Worm (Caenorhabditis elegans) whole organism, L3 larva: Measurements from ENCODE around the gene prp-9.

Experiments
- ZK546.5 ChIP-seq: sonication (generic microtip); optimal IDR thresholded peaks from 2 replicates; lab custom pipeline; 2017; ENCODE audit warnings: missing biosample characterization, missing genetic modification characterization
- aly-2 ChIP-seq: fragments of 150-350 bp; optimal IDR thresholded peaks from 2 replicates; lab custom pipeline; 2014; ENCODE audit warnings: missing biosample characterization, missing genetic modification characterization
- ama-1 ChIP-seq: fragments of 150-350 bp; optimal IDR thresholded peaks from 2 replicates; lab custom pipeline; 2018
- ceh-16 ChIP-seq: sonication (generic microtip); optimal IDR thresholded peaks from 2 replicates; lab custom pipeline; 2017; ENCODE audit warnings: missing biosample characterization, missing genetic modification characterization
- ceh-28 ChIP-seq: fragments of 150-350 bp; optimal IDR thresholded peaks from 2 replicates; lab custom pipeline; 2014; ENCODE audit warnings: missing biosample characterization, missing genetic modification reagents, missing genetic modification characterization
- ceh-82 ChIP-seq: fragments of 150-350 bp; optimal IDR thresholded peaks from 2 replicates; lab custom pipeline; 2014; ENCODE audit warnings: missing biosample characterization, missing genetic modification characterization
- egl-27 ChIP-seq: sonication (generic microtip); optimal IDR thresholded peaks from 4 replicates; lab custom pipeline; 2017; ENCODE audit warnings: missing biosample characterization, missing genetic modification reagents, missing genetic modification characterization
- egl-5 ChIP-seq: fragments of 150-350 bp; optimal IDR thresholded peaks from 2 replicates; lab custom pipeline; 2017; ENCODE audit warnings: missing biosample characterization, missing genetic modification reagents, missing genetic modification characterization, inconsistent platforms
- elt-1 ChIP-seq: fragments of 150-350 bp; optimal IDR thresholded peaks from 2 replicates; lab custom pipeline; 2014; ENCODE audit warnings: missing biosample characterization, missing genetic modification characterization
- fkh-10 ChIP-seq: sonication (generic microtip); optimal IDR thresholded peaks from 2 replicates; lab custom pipeline; 2017; ENCODE audit warnings: missing biosample characterization, missing genetic modification reagents, missing genetic modification characterization
- fkh-2 ChIP-seq: fragments of 150-350 bp; optimal IDR thresholded peaks from 2 replicates; lab custom pipeline; 2014; ENCODE audit warnings: missing biosample characterization, missing genetic modification reagents, missing genetic modification characterization
- fos-1 ChIP-seq: fragments of 150-350 bp; optimal IDR thresholded peaks from 2 replicates; lab custom pipeline; 2014; ENCODE audit warnings: missing biosample characterization, missing genetic modification characterization
- hmg-11 ChIP-seq: sonication (generic microtip); optimal IDR thresholded peaks from 2 replicates; lab custom pipeline; 2016; ENCODE audit warnings: missing genetic modification characterization, missing compliant biosample characterization
- jun-1 ChIP-seq: fragments of 150-350 bp; optimal IDR thresholded peaks from 2 replicates; lab custom pipeline; 2014; ENCODE audit warnings: missing biosample characterization, missing genetic modification reagents, missing genetic modification characterization
- lin-39 ChIP-seq: fragments of 150-350 bp; optimal IDR thresholded peaks from 2 replicates; lab custom pipeline; 2018; ENCODE audit warnings: missing biosample characterization, missing genetic modification reagents, missing genetic modification characterization
- lsy-12 ChIP-seq: sonication (generic microtip); optimal IDR thresholded peaks from 2 replicates; lab custom pipeline; 2016; ENCODE audit warnings: mild to moderate bottlenecking, missing genetic modification characterization, missing compliant biosample characterization
- mdl-1 ChIP-seq: fragments of 150-350 bp; optimal IDR thresholded peaks from 2 replicates; lab custom pipeline; 2014; ENCODE audit warnings: missing biosample characterization, missing genetic modification characterization
- mml-1 ChIP-seq: fragments of 150-350 bp; sonication (generic microtip); optimal IDR thresholded peaks from 3 replicates; lab custom pipeline; 2014; ENCODE audit warnings: missing biosample characterization, missing genetic modification characterization
- nfya-1 ChIP-seq: sonication (generic microtip); optimal IDR thresholded peaks from 2 replicates; lab custom pipeline; 2017; ENCODE audit warnings: missing genetic modification characterization, mild to moderate bottlenecking, missing compliant biosample characterization, antibody characterized with exemption, moderate library complexity; ENCODE audit not compliant: insufficient read depth
- nhr-11 ChIP-seq: fragments of 150-350 bp; optimal IDR thresholded peaks from 2 replicates; lab custom pipeline; 2014; ENCODE audit warnings: missing biosample characterization, missing genetic modification characterization
- nhr-12 ChIP-seq: fragments of 150-350 bp; optimal IDR thresholded peaks from 2 replicates; lab custom pipeline; 2014; ENCODE audit warnings: missing biosample characterization, missing genetic modification characterization
- nhr-23 ChIP-seq: fragments of 150-350 bp; optimal IDR thresholded peaks from 2 replicates; lab custom pipeline; 2014; ENCODE audit warnings: missing biosample characterization, missing genetic modification reagents, missing genetic modification characterization
- nhr-25 ChIP-seq: sonication (generic microtip); optimal IDR thresholded peaks from 2 replicates; lab custom pipeline; 2017; ENCODE audit warnings: missing biosample characterization, missing genetic modification characterization
- nhr-28 ChIP-seq: fragments of 150-350 bp; optimal IDR thresholded peaks from 2 replicates; lab custom pipeline; 2014; ENCODE audit warnings: missing biosample characterization, missing genetic modification characterization
- nhr-43 ChIP-seq: sonication (generic microtip); optimal IDR thresholded peaks from 2 replicates; lab custom pipeline; 2016; ENCODE audit warnings: mild to moderate bottlenecking, missing genetic modification characterization, missing compliant biosample characterization; ENCODE audit not compliant: poor library complexity, severe bottlenecking
- nhr-67 ChIP-seq: fragments of 150-350 bp; optimal IDR thresholded peaks from 2 replicates; lab custom pipeline; 2014; ENCODE audit warnings: missing biosample characterization, missing genetic modification characterization
- nhr-77 ChIP-seq: fragments of 150-350 bp; optimal IDR thresholded peaks from 2 replicates; lab custom pipeline; 2014; ENCODE audit warnings: missing biosample characterization, missing genetic modification characterization
- sea-2 ChIP-seq: fragments of 150-350 bp; sonication (generic microtip); optimal IDR thresholded peaks from 4 replicates; lab custom pipeline; 2014; ENCODE audit warnings: missing biosample characterization, missing genetic modification reagents, missing genetic modification characterization
- skn-1 ChIP-seq: fragments of 150-350 bp; optimal IDR thresholded peaks from 2 replicates; lab custom pipeline; 2014; ENCODE audit warnings: missing biosample characterization, missing genetic modification characterization
- tbx-2 ChIP-seq: sonication (generic microtip); optimal IDR thresholded peaks from 2 replicates; lab custom pipeline; 2016; ENCODE audit warnings: mild to moderate bottlenecking, missing genetic modification characterization, missing compliant biosample characterization
- unc-39 ChIP-seq: sonication (generic microtip); optimal IDR thresholded peaks from 4 replicates; lab custom pipeline; 2017; ENCODE audit warnings: missing biosample characterization, missing genetic modification characterization
- unc-62 ChIP-seq: fragments of 150-350 bp; sonication (generic microtip); optimal IDR thresholded peaks from 4 replicates; lab custom pipeline; 2014; ENCODE audit warnings: missing biosample characterization, missing genetic modification reagents, missing genetic modification characterization
- ztf-11 ChIP-seq: fragments of 150-350 bp; optimal IDR thresholded peaks from 2 replicates; lab custom pipeline; 2014; ENCODE audit warnings: missing biosample characterization, missing genetic modification characterization
- ztf-4 ChIP-seq: fragments of 150-350 bp; optimal IDR thresholded peaks from 2 replicates; lab custom pipeline; 2014; ENCODE audit warnings: missing biosample characterization, missing genetic modification characterization

Gene prp-9

DNA sequence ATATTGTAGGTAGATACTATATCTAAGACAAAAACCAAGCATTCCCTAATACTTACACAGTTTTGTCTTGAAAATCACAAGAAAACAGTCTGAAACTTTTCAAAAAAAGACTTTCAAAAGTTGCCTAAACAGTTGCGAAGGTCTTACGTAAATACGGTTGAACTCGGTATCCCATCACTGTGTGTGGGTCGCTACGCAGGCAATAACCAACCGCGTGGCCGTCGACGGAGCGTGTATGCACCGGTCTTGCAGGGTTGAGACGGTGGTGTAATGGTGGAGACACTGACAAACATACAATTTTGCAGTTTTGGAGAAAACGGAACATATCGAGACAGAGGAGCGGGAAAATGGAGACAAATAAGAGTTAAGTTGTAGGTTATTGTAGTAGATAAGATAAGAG is 36.0 kb upstream of the prp-9 start, which contains the start of gene iff-2 (continued):
- peak; percentile 97 for TF ChIP-seq egl-27 (tag; lab: Kevin White, UChicago)
- TF ChIP-seq ama-1 (lab: Kevin White, UChicago) = peak; percentile 95

DNA sequence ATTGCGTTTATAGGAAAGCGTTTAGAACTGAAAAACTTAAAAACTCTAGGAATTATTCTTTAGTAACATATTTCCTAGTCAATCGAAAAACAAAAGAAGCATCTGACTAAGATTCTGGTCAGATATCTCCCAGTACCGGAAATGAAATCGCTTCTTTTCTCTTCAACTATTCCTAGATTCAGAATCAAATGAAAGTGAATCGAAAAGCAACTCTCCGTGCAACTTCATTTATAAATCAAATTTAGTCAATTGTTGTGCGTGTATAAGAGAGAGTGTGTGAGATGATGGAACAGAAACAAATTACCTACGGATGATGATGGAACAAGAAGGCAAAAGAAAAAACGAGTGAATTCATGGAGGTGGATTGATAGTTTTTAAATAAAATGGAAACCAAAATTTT is 34.0 kb upstream of the prp-9 start:
- TF ChIP-seq ceh-28 (peak; percentile 31), lsy-12 (tag; lab: Kevin White, UChicago) (no peak), fkh-10 (GFP tag; lab: Kevin White, UChicago) (peak; percentile 98), nhr-23 (peak; percentile 29), ceh-16 (no peak), unc-39 (tag; lab: Kevin White, UChicago) (no peak), ztf-11 (no peak), nhr-11 (tag; lab: Kevin White, UChicago) (peak; percentile 32), ceh-82 (tag; lab: Kevin White, UChicago) (no peak), fkh-2 (tag; lab: Kevin White, UChicago) (no peak), jun-1 (tag; lab: Kevin White, UChicago) (peak; percentile 17), nhr-43 (tag; lab: Kevin White, UChicago) (no peak), ZK546.5 (tag; lab: Kevin White, UChicago) (no peak), nhr-25 (tag; lab: Kevin White, UChicago) (no peak), nfya-1 (tag; lab: Kevin White, UChicago) (peak; percentile 1), nhr-28 (tag; lab: Kevin White, UChicago) (no peak), nhr-12 (tag; lab: Kevin White, UChicago) (no peak), elt-1 (tag; lab: Kevin White, UChicago) (no peak), unc-62 (GFP tag; lab: Kevin White, UChicago) (no peak), nhr-77 (tag; lab: Kevin White, UChicago) (no peak), mml-1 (tag; lab: Kevin White, UChicago) (no peak), ztf-4 (tag; lab: Kevin White, UChicago) (no peak)

DNA sequence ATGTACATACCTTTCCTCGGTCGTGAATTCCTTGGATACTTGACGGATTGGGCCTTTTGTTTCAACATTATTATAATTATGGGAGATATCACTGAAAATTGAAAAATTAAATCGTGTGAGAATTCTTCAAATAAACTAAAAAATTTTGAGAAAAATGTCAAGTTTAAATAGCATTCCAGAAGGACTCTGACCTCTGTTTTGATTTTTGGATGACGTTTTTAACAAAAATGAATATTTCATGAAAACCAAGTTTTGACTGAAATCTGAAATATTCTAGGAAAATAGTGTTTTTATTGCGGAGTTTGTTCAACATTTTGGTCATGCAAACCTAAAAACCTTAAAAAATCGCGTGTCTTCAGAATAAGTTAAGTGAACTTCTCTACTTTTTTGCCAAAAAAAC is 31.0 kb upstream of the prp-9 start, which contains the start of gene glb-27:
glb-27 (minus strand) TSS at position 101 of the 400 bp plus-strand sequence.
- TF ChIP-seq nhr-67 = no peak
- TF ChIP-seq unc-39 (tag; lab: Kevin White, UChicago) = no peak
- no peak for TF ChIP-seq fkh-10 (GFP tag; lab: Kevin White, UChicago)
- no peak for TF ChIP-seq tbx-2 (tag; lab: Kevin White, UChicago)
- no peak for TF ChIP-seq jun-1 (tag; lab: Kevin White, UChicago)
- TF ChIP-seq sea-2 (GFP tag; lab: Kevin White, UChicago) = no peak
- no peak for TF ChIP-seq nhr-43 (tag; lab: Kevin White, UChicago)
- no peak for TF ChIP-seq egl-5
- no peak for TF ChIP-seq fkh-2 (tag; lab: Kevin White, UChicago)
- TF ChIP-seq ztf-4 (tag; lab: Kevin White, UChicago) = no peak
- TF ChIP-seq skn-1 (tag; lab: Kevin White, UChicago) = no peak

DNA sequence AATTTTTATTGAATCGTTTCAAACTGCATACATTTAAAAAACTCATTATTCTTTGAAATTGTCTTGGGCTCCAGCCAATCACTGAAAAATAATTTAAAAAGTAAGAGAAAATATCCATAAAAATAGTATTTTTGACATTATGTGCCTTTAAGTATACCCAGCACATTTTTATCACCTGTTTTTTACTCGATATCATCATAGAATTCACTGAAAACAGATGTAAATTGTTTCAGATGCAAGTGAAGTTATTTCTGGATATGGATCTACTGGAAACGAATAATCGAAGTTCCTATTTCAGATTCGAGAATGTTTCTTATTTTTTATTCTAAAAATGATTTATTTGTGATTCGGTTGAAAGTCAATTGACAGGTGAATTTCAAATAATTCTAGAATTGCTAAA is 29.4 kb upstream of the prp-9 start:
- TF ChIP-seq unc-62 (GFP tag; lab: Kevin White, UChicago) (no peak), nhr-28 (tag; lab: Kevin White, UChicago) (no peak), lin-39 (tag; lab: Kevin White, UChicago) (no peak), nhr-25 (tag; lab: Kevin White, UChicago) (no peak), mdl-1 (tag; lab: Kevin White, UChicago) (no peak), fkh-2 (tag; lab: Kevin White, UChicago) (no peak), hmg-11 (no peak), mml-1 (tag; lab: Kevin White, UChicago) (no peak), aly-2 (no peak)

DNA sequence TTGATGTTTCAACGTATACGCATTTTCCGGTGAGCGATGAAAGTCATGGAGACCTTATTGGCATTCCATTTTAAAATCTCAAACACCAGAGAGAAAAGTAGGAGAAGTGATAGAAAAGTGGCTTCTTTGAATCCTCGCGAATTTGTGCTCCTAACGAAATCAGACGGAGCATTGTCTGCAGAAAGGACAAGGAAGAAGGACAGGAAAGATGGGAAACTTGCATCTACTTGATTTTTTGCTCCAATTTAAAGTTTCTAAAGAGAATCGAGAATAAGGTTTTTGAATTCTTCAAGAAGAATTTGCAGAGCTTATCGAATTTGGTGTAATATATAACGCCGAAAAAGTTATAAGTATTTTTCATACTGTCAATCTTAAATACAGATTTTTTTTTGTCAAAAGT is 25.9 kb upstream of the prp-9 start:
- TF ChIP-seq lin-39 (tag; lab: Kevin White, UChicago) (no peak), fos-1 (no peak), fkh-10 (GFP tag; lab: Kevin White, UChicago) (peak; percentile 47)
